Worm (Caenorhabditis elegans) whole organism, L4 larva: ENCODE measurements around the gene csa-1.

Experiments
- F49E8.2 ChIP-seq: sonication (generic microtip); optimal IDR thresholded peaks from 2 replicates; lab custom pipeline; 2016; ENCODE audit warnings: missing compliant biosample characterization, mild to moderate bottlenecking, missing genetic modification characterization, borderline replicate concordance
- T20F7.1 ChIP-seq: fragments of 200-800 bp; sonication (Bioruptor generic); optimal IDR thresholded peaks from 2 replicates; lab custom pipeline; 2018; ENCODE audit warnings: mild to moderate bottlenecking, missing genetic modification characterization, missing compliant biosample characterization
- Y5F2A.4 ChIP-seq: fragments of 200-800 bp; sonication (Bioruptor generic); optimal IDR thresholded peaks from 2 replicates; lab custom pipeline; 2018; ENCODE audit warnings: mild to moderate bottlenecking, missing genetic modification characterization, missing compliant biosample characterization
- aly-2 ChIP-seq: sonication (generic microtip); optimal IDR thresholded peaks from 2 replicates; lab custom pipeline; 2018; ENCODE audit warnings: missing biosample characterization, missing genetic modification characterization
- lin-1 ChIP-seq: fragments of 200-800 bp; sonication (Bioruptor generic); IDR thresholded peaks from 2 replicates; pipeline ENCODE4 v1.3.6; 2022; ENCODE audit warnings: missing genetic modification reagents, missing genetic modification characterization, missing compliant biosample characterization
- lin-13 ChIP-seq: fragments of 150-350 bp; optimal IDR thresholded peaks from 2 replicates; lab custom pipeline; 2014; ENCODE audit warnings: missing biosample characterization, missing genetic modification reagents, missing genetic modification characterization
- nhr-28 ChIP-seq: fragments of 150-350 bp; optimal IDR thresholded peaks from 2 replicates; lab custom pipeline; 2014; ENCODE audit warnings: missing biosample characterization, missing genetic modification characterization
- snpc-1.2 ChIP-seq: fragments of 200-800 bp; sonication (Bioruptor generic); IDR thresholded peaks from 2 replicates; pipeline ENCODE4 v1.3.6; 2022; ENCODE audit warnings: missing genetic modification reagents, missing genetic modification characterization, missing compliant biosample characterization
- unc-130 ChIP-seq: sonication (generic microtip); optimal IDR thresholded peaks from 2 replicates; lab custom pipeline; 2016; ENCODE audit warnings: missing genetic modification reagents, missing genetic modification characterization, missing compliant biosample characterization
- unc-39 ChIP-seq: sonication (generic microtip); optimal IDR thresholded peaks from 2 replicates; lab custom pipeline; 2017; ENCODE audit warnings: missing biosample characterization, missing genetic modification characterization

- TF ChIP-seq T20F7.1 (GFP tag; lab: Kevin White, UChicago) (peak; percentile 62), Y5F2A.4 (GFP tag; lab: Kevin White, UChicago) (no peak), lin-13 (GFP tag; lab: Kevin White, UChicago) (no peak), nhr-28 (tag; lab: Kevin White, UChicago) (peak; percentile 94), F49E8.2 (tag; lab: Kevin White, UChicago) (no peak), unc-130 (GFP tag; lab: Kevin White, UChicago) (no peak), lin-1 (GFP tag; lab: Robert Waterston, UW) (peak; percentile 71), aly-2 (tag; lab: Kevin White, UChicago) (no peak), snpc-1.2 (GFP tag; lab: Robert Waterston, UW) (no peak), unc-39 (no peak)
Observed at ce11 chrII:9283668-9284357, 35.7 kb downstream of the csa-1 start.
